Fruit fly (Drosophila melanogaster): Measurements from ENCODE around the gene zormin.
A peak's percentile ranks its signal among the peaks of the same experiment; 100 is the strongest.

zormin gene

DNA sequence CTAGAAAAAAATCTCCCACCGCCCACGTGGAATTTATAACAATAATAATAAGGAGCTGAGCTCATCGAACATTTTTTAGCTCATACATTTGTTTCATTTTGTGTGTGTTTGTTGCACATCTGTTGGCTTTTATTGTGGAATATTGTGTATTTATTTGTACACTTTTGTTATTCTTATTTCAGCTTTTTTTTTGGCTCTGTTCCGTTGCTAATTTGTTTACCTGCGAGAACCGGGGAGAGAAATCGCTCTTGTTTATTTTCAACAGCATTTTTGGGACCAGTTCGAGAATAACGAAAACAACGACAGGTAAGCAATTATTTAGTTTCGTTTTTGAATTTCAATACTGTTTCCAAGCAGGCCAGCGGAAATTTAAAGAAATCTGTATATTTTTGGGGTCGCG lies 3.7 kb downstream of the zormin start (continued):
- TF ChIP-seq Lim3 (GFP tag; IDR thresholded peaks at IDR 0.05), result no peak
- no peak for TF ChIP-seq CG16813 (GFP tag; IDR thresholded peaks at IDR 0.05; ENCODE audit: partially characterized antibody)
- no peak for TF ChIP-seq Hr39 (optimal IDR thresholded peaks at IDR 0.05)
- TF ChIP-seq CG32772 (GFP tag; IDR thresholded peaks at IDR 0.05), result no peak

DNA sequence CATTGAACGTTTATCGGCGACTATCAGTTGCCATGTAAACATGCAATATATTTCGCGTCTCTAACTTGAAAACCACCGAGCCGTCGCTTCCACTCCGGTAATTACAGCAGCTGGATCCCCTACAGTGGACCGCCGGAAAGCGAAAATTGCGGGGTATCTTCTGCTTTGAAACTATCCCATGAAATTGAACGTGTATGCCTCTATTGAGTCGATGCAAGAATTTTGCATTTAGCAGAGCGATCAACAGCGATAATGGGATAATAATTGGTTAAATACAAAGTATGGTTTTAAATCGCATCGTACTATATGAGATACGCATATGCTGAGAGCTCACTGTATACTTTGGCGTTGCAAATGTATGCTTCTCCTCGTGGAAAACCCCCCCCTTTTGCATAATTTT lies 6.5 kb downstream of the zormin start:
- TF ChIP-seq row (GFP tag; IDR thresholded peaks at IDR 0.05) (0 out of 3 replicates have a peak, but pooled peaks have one; percentile 26), grau (tag; optimal IDR thresholded peaks at IDR 0.05) (peak; percentile 23), stwl (tag; optimal IDR thresholded peaks at IDR 0.05) (no peak), Hmx (GFP tag; optimal IDR thresholded peaks at IDR 0.05) (no peak), Meics (GFP tag; optimal IDR thresholded peaks at IDR 0.05) (no peak), CG2116 (GFP tag; optimal IDR thresholded peaks at IDR 0.05) (no peak), CG5180 (GFP tag; optimal IDR thresholded peaks at IDR 0.05) (no peak)

DNA sequence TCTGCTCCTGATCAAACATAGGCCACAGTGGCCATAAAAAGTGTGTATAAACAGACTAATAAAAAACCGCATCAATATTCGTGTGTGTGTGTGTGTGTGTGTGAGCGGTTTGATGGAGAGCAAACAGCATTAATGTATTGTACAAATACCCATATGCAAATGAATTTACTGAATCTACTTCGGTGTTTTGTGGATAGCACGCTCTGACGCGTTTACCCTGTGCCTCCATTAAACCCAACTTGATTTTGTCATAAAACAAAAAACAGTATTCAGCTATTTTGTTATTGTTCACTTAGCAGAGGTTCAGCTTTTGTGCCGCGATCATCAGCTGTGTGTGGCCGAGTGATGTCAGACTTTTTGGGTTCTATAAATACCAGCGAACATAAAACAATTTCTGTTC lies 7.1 kb downstream of the zormin start:
- no peak for TF ChIP-seq eve (GFP tag; optimal IDR thresholded peaks at IDR 0.05)
- TF ChIP-seq CG12236 (GFP tag; optimal IDR thresholded peaks at IDR 0.05), result no peak
- no peak for TF ChIP-seq vnd (GFP tag; IDR thresholded peaks at IDR 0.05; ENCODE audit: partially characterized antibody)
- TF ChIP-seq sna (GFP tag; IDR thresholded peaks at IDR 0.05; ENCODE audit: partially characterized antibody), result no peak
- no peak for TF ChIP-seq CG3163 (GFP tag; optimal IDR thresholded peaks at IDR 0.05)
- TF ChIP-seq Xbp1 (GFP tag; optimal IDR thresholded peaks at IDR 0.05), result no peak
- no peak for TF ChIP-seq wek (GFP tag; optimal IDR thresholded peaks at IDR 0.05)
- 0 out of 2 replicates have a peak, but pooled peaks have one; percentile 35 for TF ChIP-seq CG5953 (GFP tag; IDR thresholded peaks at IDR 0.05)
- TF ChIP-seq Dad (GFP tag; optimal IDR thresholded peaks at IDR 0.05), result no peak
- no peak for TF ChIP-seq NC2β (GFP tag; optimal IDR thresholded peaks at IDR 0.05)
- no peak for TF ChIP-seq CG11247 (GFP tag; IDR thresholded peaks at IDR 0.05)
- no peak for TF ChIP-seq so (GFP tag; IDR thresholded peaks at IDR 0.05)
- TF ChIP-seq CG9817 (tag; optimal IDR thresholded peaks at IDR 0.05), result no peak
- TF ChIP-seq Dbx (GFP tag; IDR thresholded peaks at IDR 0.05), result 0 out of 3 replicates have a peak, but pooled peaks have one; percentile 22
- no peak for TF ChIP-seq CG10147 (GFP tag; optimal IDR thresholded peaks at IDR 0.05)
- no peak for TF ChIP-seq Mad (GFP tag; optimal IDR thresholded peaks at IDR 0.05)
- TF ChIP-seq pb (GFP tag; optimal IDR thresholded peaks at IDR 0.05), result no peak
- TF ChIP-seq org-1 (GFP tag; optimal IDR thresholded peaks at IDR 0.05), result no peak
- no peak for TF ChIP-seq mld (GFP tag; IDR thresholded peaks at IDR 0.05; ENCODE audit: partially characterized antibody)
- no peak for TF ChIP-seq CG14965 (GFP tag; optimal IDR thresholded peaks at IDR 0.05; ENCODE audit: borderline replicate concordance)
- no peak for TF ChIP-seq pum (GFP tag; optimal IDR thresholded peaks at IDR 0.05)
- no peak for TF ChIP-seq Dip3 (GFP tag; optimal IDR thresholded peaks at IDR 0.05)
- no peak for TF ChIP-seq Sox100B (GFP tag; optimal IDR thresholded peaks at IDR 0.05)
- TF ChIP-seq Dek (tag; optimal IDR thresholded peaks at IDR 0.05), result no peak
- TF ChIP-seq zf30C (GFP tag; optimal IDR thresholded peaks at IDR 0.05), result no peak
- TF ChIP-seq CG14014 (GFP tag; IDR thresholded peaks at IDR 0.05), result peak; percentile 21; the same call in 1 of the 2 replicates
- TF ChIP-seq az2 (GFP tag; optimal IDR thresholded peaks at IDR 0.05), result no peak
- TF ChIP-seq Max (GFP tag; optimal IDR thresholded peaks at IDR 0.05), result no peak
- no peak for TF ChIP-seq CG12659 (GFP tag; optimal IDR thresholded peaks at IDR 0.05)
- TF ChIP-seq bsh (GFP tag; optimal IDR thresholded peaks at IDR 0.05), result no peak
- no peak for TF ChIP-seq ssp (GFP tag; IDR thresholded peaks at IDR 0.05)
- no peak for TF ChIP-seq en (GFP tag; optimal IDR thresholded peaks at IDR 0.05)
- no peak for TF ChIP-seq Optix (GFP tag; IDR thresholded peaks at IDR 0.05)
- no peak for TF ChIP-seq CG4730 (GFP tag; IDR thresholded peaks at IDR 0.05)
- no peak for TF ChIP-seq pnt (GFP tag; optimal IDR thresholded peaks at IDR 0.05)
- TF ChIP-seq fd64A (GFP tag; optimal IDR thresholded peaks at IDR 0.05), result no peak
- TF ChIP-seq fru (optimal IDR thresholded peaks at IDR 0.05), result no peak
- TF ChIP-seq pfk (GFP tag; optimal IDR thresholded peaks at IDR 0.05), result no peak

Data from whole organism, embryonic.